Worm (Caenorhabditis elegans) whole organism, L4/young adult: ENCODE results near the gene Y62F5A.9.

Experiments used
- W03F9.2 ChIP-seq: fragments of 150-350 bp; optimal IDR thresholded peaks from 2 replicates; lab custom pipeline; 2014; ENCODE audit warnings: missing biosample characterization, missing genetic modification characterization
- dao-5 ChIP-seq: sonication (generic microtip); optimal IDR thresholded peaks from 2 replicates; lab custom pipeline; 2016; ENCODE audit warnings: missing genotype, missing genetic modification characterization, moderate library complexity, missing compliant biosample characterization
- him-1 ChIP-seq: sonication (generic microtip); optimal IDR thresholded peaks from 2 replicates; lab custom pipeline; 2016; ENCODE audit warnings: missing genotype, missing genetic modification reagents, missing genetic modification characterization, missing compliant biosample characterization

ce11 chrII:11487999-11488398 is 50.6 kb downstream of the Y62F5A.9 start, which contains the start of gene B0334.13:
- no peak for TF ChIP-seq him-1 (tag; lab: Kevin White, UChicago)
- no peak for TF ChIP-seq dao-5 (tag; lab: Kevin White, UChicago)
- TF ChIP-seq W03F9.2 (tag; lab: Kevin White, UChicago), result no peak
